Fruit fly (Drosophila melanogaster) whole organism, embryonic: ENCODE measurements around the gene CG10165.

Experiments used
- Antp ChIP-seq: fragments of 200-800 bp; sonication (Bioruptor generic); optimal IDR thresholded peaks from 3 replicates; lab custom pipeline; 2016; ENCODE audit warnings: missing biosample characterization, missing genetic modification characterization
- Bgb ChIP-seq: fragments of 200-800 bp; sonication (Bioruptor generic); IDR thresholded peaks from 2 replicates; pipeline ENCODE4 v1.3.6; 2022; ENCODE audit warnings: missing biosample characterization, missing genetic modification characterization; ENCODE audit not compliant: partially characterized antibody
- CG11093 ChIP-seq: fragments of 200-800 bp; sonication (Bioruptor generic); IDR thresholded peaks from 3 replicates; pipeline ENCODE4 v1.3.6; 2022; ENCODE audit warnings: missing biosample characterization, missing genetic modification characterization
- CG11398 ChIP-seq: fragments of 200-800 bp; sonication (Bioruptor generic); optimal IDR thresholded peaks from 2 replicates; lab custom pipeline; 2016; ENCODE audit warnings: missing biosample characterization, missing genetic modification characterization
- CG12071 ChIP-seq: fragments of 200-800 bp; sonication (Bioruptor generic); optimal IDR thresholded peaks from 3 replicates; lab custom pipeline; 2018; ENCODE audit warnings: missing biosample characterization, mild to moderate bottlenecking, missing genetic modification characterization
- CG12299 ChIP-seq: fragments of 200-800 bp; sonication (Bioruptor generic); optimal IDR thresholded peaks from 2 replicates; lab custom pipeline; 2018; ENCODE audit warnings: missing biosample characterization, mild to moderate bottlenecking, missing genetic modification characterization
- CG12942 ChIP-seq: fragments of 200-800 bp; sonication (Bioruptor generic); optimal IDR thresholded peaks from 3 replicates; lab custom pipeline; 2016; ENCODE audit warnings: missing biosample characterization, missing genetic modification characterization
- CG13296 ChIP-seq: fragments of 200-800 bp; sonication (Bioruptor generic); optimal IDR thresholded peaks from 3 replicates; lab custom pipeline; 2018; ENCODE audit warnings: missing biosample characterization, mild to moderate bottlenecking, missing genetic modification characterization
- CG13775 ChIP-seq: fragments of 200-800 bp; sonication (Bioruptor generic); optimal IDR thresholded peaks from 3 replicates; lab custom pipeline; 2017; ENCODE audit warnings: missing biosample characterization, mild to moderate bottlenecking, missing genetic modification characterization
- CG1602 ChIP-seq: fragments of 200-800 bp; sonication (Bioruptor generic); optimal IDR thresholded peaks from 3 replicates; lab custom pipeline; 2016; ENCODE audit warnings: missing biosample characterization, missing genetic modification characterization
- CG16779 ChIP-seq: fragments of 200-800 bp; sonication (Bioruptor generic); IDR thresholded peaks from 2 replicates; pipeline ENCODE4 v1.3.6; 2022; ENCODE audit warnings: missing biosample characterization, missing genetic modification characterization
- CG16813 ChIP-seq: fragments of 200-800 bp; sonication (Bioruptor generic); IDR thresholded peaks from 3 replicates; pipeline ENCODE4 v1.3.6; 2022; ENCODE audit warnings: missing biosample characterization, missing genetic modification characterization; ENCODE audit not compliant: partially characterized antibody
- CG2129 ChIP-seq: fragments of 200-800 bp; sonication (Bioruptor generic); IDR thresholded peaks from 2 replicates; pipeline ENCODE4 v1.3.6; 2022; ENCODE audit warnings: missing biosample characterization, missing genetic modification characterization; ENCODE audit not compliant: partially characterized antibody
- CG2202 ChIP-seq: fragments of 200-800 bp; sonication (Bioruptor generic); optimal IDR thresholded peaks from 2 replicates; lab custom pipeline; 2018; ENCODE audit warnings: missing biosample characterization, mild to moderate bottlenecking, missing genetic modification characterization
- CG30403 ChIP-seq: fragments of 200-800 bp; sonication (Bioruptor generic); optimal IDR thresholded peaks from 3 replicates; lab custom pipeline; 2016; ENCODE audit warnings: missing biosample characterization, missing genetic modification characterization
- CG4707 ChIP-seq: fragments of 200-800 bp; sonication (Bioruptor generic); optimal IDR thresholded peaks from 2 replicates; lab custom pipeline; 2018; ENCODE audit warnings: missing biosample characterization, mild to moderate bottlenecking, missing genetic modification characterization, moderate library complexity
- CG5180 ChIP-seq: fragments of 200-800 bp; sonication (Bioruptor generic); optimal IDR thresholded peaks from 3 replicates; lab custom pipeline; 2017; ENCODE audit warnings: missing biosample characterization, missing genetic modification characterization, mild to moderate bottlenecking, moderate library complexity, missing genetic modification reagents
- CG7271 ChIP-seq: fragments of 200-800 bp; sonication (Bioruptor generic); optimal IDR thresholded peaks from 2 replicates; lab custom pipeline; 2018; ENCODE audit warnings: missing biosample characterization, mild to moderate bottlenecking, missing genetic modification characterization, moderate library complexity
- CG7786 ChIP-seq: fragments of 200-800 bp; sonication (Bioruptor generic); optimal IDR thresholded peaks from 2 replicates; lab custom pipeline; 2016; ENCODE audit warnings: missing biosample characterization, missing genetic modification characterization
- CG7963 ChIP-seq: fragments of 200-800 bp; sonication (Bioruptor generic); IDR thresholded peaks from 3 replicates; pipeline ENCODE4 v1.3.6; 2022; ENCODE audit warnings: missing biosample characterization, missing genetic modification characterization; ENCODE audit not compliant: partially characterized antibody
- CG8944 ChIP-seq: fragments of 200-800 bp; sonication (Bioruptor generic); optimal IDR thresholded peaks from 3 replicates; lab custom pipeline; 2016; ENCODE audit warnings: missing biosample characterization, missing genetic modification characterization
- CG9797 ChIP-seq: fragments of 200-800 bp; sonication (Bioruptor generic); optimal IDR thresholded peaks from 3 replicates; lab custom pipeline; 2018; ENCODE audit warnings: missing biosample characterization, mild to moderate bottlenecking, missing genetic modification characterization
- CrebB ChIP-seq: fragments of 200-800 bp; sonication (Bioruptor generic); optimal IDR thresholded peaks from 3 replicates; lab custom pipeline; 2018; ENCODE audit warnings: missing biosample characterization, mild to moderate bottlenecking, missing genetic modification characterization
- Dbx ChIP-seq: fragments of 200-800 bp; sonication (Bioruptor generic); IDR thresholded peaks from 3 replicates; pipeline ENCODE4 v1.3.6; 2022; ENCODE audit warnings: missing biosample characterization, missing genetic modification characterization
- Dip3 ChIP-seq: fragments of 200-800 bp; sonication (Bioruptor generic); optimal IDR thresholded peaks from 3 replicates; lab custom pipeline; 2016; ENCODE audit warnings: missing biosample characterization, missing genetic modification characterization
- ERR ChIP-seq: fragments of 200-800 bp; sonication (Bioruptor generic); optimal IDR thresholded peaks from 2 replicates; lab custom pipeline; 2016; ENCODE audit warnings: missing biosample characterization, missing genetic modification characterization
- H15 ChIP-seq: fragments of 200-800 bp; sonication (Bioruptor generic); IDR thresholded peaks from 3 replicates; pipeline ENCODE4 v1.3.6; 2022; ENCODE audit warnings: missing biosample characterization, missing genetic modification characterization
- Hand ChIP-seq: fragments of 200-800 bp; sonication (Bioruptor generic); optimal IDR thresholded peaks from 2 replicates; lab custom pipeline; 2017; ENCODE audit warnings: mild to moderate bottlenecking, missing biosample characterization, missing genetic modification reagents, missing genetic modification characterization
- Hr3 ChIP-seq: fragments of 200-800 bp; sonication (Bioruptor generic); optimal IDR thresholded peaks from 3 replicates; lab custom pipeline; 2016; ENCODE audit warnings: missing biosample characterization, missing genetic modification characterization
- Meics ChIP-seq: fragments of 200-800 bp; sonication (Bioruptor generic); optimal IDR thresholded peaks from 2 replicates; lab custom pipeline; 2017; ENCODE audit warnings: missing biosample characterization, mild to moderate bottlenecking, missing genetic modification characterization
- Oli ChIP-seq: fragments of 200-800 bp; sonication (Bioruptor generic); optimal IDR thresholded peaks from 2 replicates; lab custom pipeline; 2018; ENCODE audit warnings: missing biosample characterization, mild to moderate bottlenecking, missing genetic modification characterization, moderate library complexity
- Ptx1 ChIP-seq: fragments of 200-800 bp; sonication (Bioruptor generic); IDR thresholded peaks from 2 replicates; pipeline ENCODE4 v1.3.6; 2022; ENCODE audit warnings: missing biosample characterization, missing genetic modification characterization
- Rfx ChIP-seq: fragments of 200-800 bp; sonication (Bioruptor generic); IDR thresholded peaks from 2 replicates; pipeline ENCODE4 v1.3.6; 2022; ENCODE audit warnings: missing biosample characterization, missing genetic modification characterization
- Scr ChIP-seq: fragments of 200-800 bp; sonication (Bioruptor generic); IDR thresholded peaks from 2 replicates; pipeline ENCODE4 v1.3.6; 2022; ENCODE audit warnings: missing biosample characterization, missing genetic modification characterization; ENCODE audit not compliant: partially characterized antibody
- al ChIP-seq: fragments of 200-800 bp; sonication (Bioruptor generic); IDR thresholded peaks from 2 replicates; pipeline ENCODE4 v1.3.6; 2022; ENCODE audit warnings: missing biosample characterization, missing genetic modification characterization
- bowl ChIP-seq: fragments of 200-800 bp; sonication (Bioruptor generic); IDR thresholded peaks from 2 replicates; pipeline ENCODE4 v1.3.6; 2022; ENCODE audit warnings: missing biosample characterization, missing genetic modification characterization
- corto ChIP-seq: fragments of 200-800 bp; sonication (Bioruptor generic); optimal IDR thresholded peaks from 2 replicates; lab custom pipeline; 2016; ENCODE audit warnings: missing biosample characterization, mild to moderate bottlenecking, missing genetic modification characterization, moderate library complexity
- dati ChIP-seq: fragments of 200-800 bp; sonication (Bioruptor generic); IDR thresholded peaks from 2 replicates; pipeline ENCODE4 v1.3.6; 2022; ENCODE audit warnings: missing biosample characterization, missing genetic modification characterization
- eyg ChIP-seq: fragments of 200-800 bp; sonication (Bioruptor generic); optimal IDR thresholded peaks from 3 replicates; lab custom pipeline; 2016; ENCODE audit warnings: missing biosample characterization, missing genetic modification characterization
- gt ChIP-seq: fragments of 200-800 bp; sonication (Bioruptor generic); IDR thresholded peaks from 2 replicates; pipeline ENCODE4 v1.3.6; 2022; ENCODE audit warnings: missing biosample characterization, missing genetic modification characterization
- knrl ChIP-seq: fragments of 200-800 bp; sonication (Bioruptor generic); IDR thresholded peaks from 3 replicates; pipeline ENCODE4 v1.3.6; 2022; ENCODE audit warnings: missing biosample characterization, missing genetic modification characterization; ENCODE audit not compliant: partially characterized antibody
- lab ChIP-seq: fragments of 200-800 bp; sonication (Bioruptor generic); optimal IDR thresholded peaks from 3 replicates; lab custom pipeline; 2017; ENCODE audit warnings: missing biosample characterization, missing genetic modification characterization, mild to moderate bottlenecking, moderate library complexity, missing genetic modification reagents
- onecut ChIP-seq: fragments of 200-800 bp; sonication (Bioruptor generic); IDR thresholded peaks from 2 replicates; pipeline ENCODE4 v1.3.6; 2022; ENCODE audit warnings: missing biosample characterization, missing genetic modification characterization
- pan ChIP-seq, 4 experiments: fragments of >200 bp in 3 of 4; fragments of 200-800 bp in 1 of 4; sonication (Bioruptor generic) in 1 of 4; optimal IDR thresholded peaks in 3 of 4; IDR thresholded peaks in 1 of 4; 2 replicates each; pipeline versions ENCODE4 v1.3.6 to Lab custom; 2017 to 2022; ENCODE audit warnings: missing biosample characterization in 2 of 4, missing genetic modification characterization in 2 of 4, mixed read lengths in 1 of 4
- pho ChIP-seq: fragments of 200-800 bp; sonication (Bioruptor generic); optimal IDR thresholded peaks from 2 replicates; lab custom pipeline; 2016; ENCODE audit warnings: missing biosample characterization, missing genetic modification characterization
- pnt ChIP-seq: fragments of 200-800 bp; sonication (Bioruptor generic); optimal IDR thresholded peaks from 3 replicates; lab custom pipeline; 2016; ENCODE audit warnings: missing biosample characterization, missing genetic modification characterization
- repo ChIP-seq: fragments of 200-800 bp; sonication (Bioruptor generic); optimal IDR thresholded peaks from 2 replicates; lab custom pipeline; 2016; ENCODE audit warnings: missing biosample characterization, missing genetic modification characterization
- so ChIP-seq: fragments of 200-800 bp; sonication (Bioruptor generic); IDR thresholded peaks from 3 replicates; pipeline ENCODE4 v1.3.6; 2022; ENCODE audit warnings: missing biosample characterization, missing genetic modification characterization
- sob ChIP-seq: fragments of 200-800 bp; sonication (Bioruptor generic); IDR thresholded peaks from 2 replicates; pipeline ENCODE4 v1.3.6; 2022; ENCODE audit warnings: missing biosample characterization, missing genetic modification characterization
- sug ChIP-seq: fragments of 200-800 bp; optimal IDR thresholded peaks from 2 replicates; lab custom pipeline; 2019; ENCODE audit warnings: missing biosample characterization, mild to moderate bottlenecking, missing genetic modification characterization, moderate library complexity
- usp ChIP-seq: fragments of >200 bp; optimal IDR thresholded peaks from 2 replicates; lab custom pipeline; 2017; ENCODE audit warnings: missing biosample characterization, missing genetic modification characterization

The CG10165 gene

dm6 chr2L:19533247-19533646 is 3.1 kb upstream of the CG10165 start, which contains the start of gene CG33116 (continued):
- TF ChIP-seq CG8944 (GFP tag; lab: Kevin White, UChicago) (peak; percentile 87), knrl (0 out of 3 replicates have a peak, but pooled peaks have one; percentile 34), eyg (GFP tag; lab: Kevin White, UChicago) (peak; percentile 47), pnt (GFP tag; lab: Kevin White, UChicago) (peak; percentile 63), lab (GFP tag; lab: Kevin White, UChicago) (peak; percentile 90), Oli (tag; lab: Kevin White, UChicago) (peak; percentile 84), CG30403 (peak; percentile 87), Ptx1 (peak; percentile 82), Scr (GFP tag; lab: Robert Waterston, UW) (peak; percentile 27; the same call in 1 of the 2 replicates), CG13296 (peak; percentile 74), CG11093 (GFP tag; lab: Robert Waterston, UW) (peak; percentile 20; the same call in 1 of the 3 replicates), ERR (GFP tag; lab: Kevin White, UChicago) (peak; percentile 60), Bgb (GFP tag; lab: Robert Waterston, UW) (peak; percentile 27; the same call in 1 of the 2 replicates), onecut (GFP tag; lab: Robert Waterston, UW) (peak; percentile 81), repo (peak; percentile 82), dati (GFP tag; lab: Robert Waterston, UW) (no peak), corto (GFP tag; lab: Kevin White, UChicago) (peak; percentile 20), CG12071 (GFP tag; lab: Kevin White, UChicago) (peak; percentile 79), gt (no peak), so (peak; percentile 71; the same call in 2 of the 3 replicates), CG7963 (no peak), bowl (GFP tag; lab: Robert Waterston, UW) (0 out of 2 replicates have a peak, but pooled peaks have one; percentile 52), Dip3 (GFP tag; lab: Kevin White, UChicago) (peak; percentile 85), CG4707 (GFP tag; lab: Kevin White, UChicago) (peak; percentile 52), sob (GFP tag; lab: Robert Waterston, UW) (peak; percentile 89), CrebB (tag; lab: Kevin White, UChicago) (peak; percentile 68), Hand (GFP tag; lab: Kevin White, UChicago) (peak; percentile 20), CG7271 (tag; lab: Kevin White, UChicago) (peak; percentile 29), CG12942 (GFP tag; lab: Kevin White, UChicago) (peak; percentile 81), sug (peak; percentile 60), usp (GFP tag; lab: Kevin White, UChicago) (no peak), Antp (GFP tag; lab: Kevin White, UChicago) (peak; percentile 88), CG16813 (GFP tag; lab: Robert Waterston, UW) (no peak), CG1602 (GFP tag; lab: Kevin White, UChicago) (peak; percentile 75)
- TF ChIP-seq, all 482 proteins: peak for 421

dm6 chr2L:19528308-19528707 is 1.8 kb downstream of the CG10165 start:
- TF ChIP-seq CG5180 (GFP tag; lab: Kevin White, UChicago) (no peak), Rfx (GFP tag; lab: Robert Waterston, UW) (peak; percentile 99), pan (optimal IDR thresholded peaks at IDR 0.05; lab: Kevin White, UChicago) (no peak), pan (GFP tag; optimal IDR thresholded peaks at IDR 0.05 in 1 of 2, IDR thresholded peaks at IDR 0.05 in 1 of 2) (peak in 1 of 2 experiments; percentile 98), CG16779 (GFP tag; lab: Robert Waterston, UW) (peak; percentile 98), CG2202 (peak; percentile 49), Hr3 (GFP tag; lab: Kevin White, UChicago) (peak; percentile 89), CG11398 (GFP tag; lab: Kevin White, UChicago) (peak; percentile 88), CG7786 (GFP tag; lab: Kevin White, UChicago) (peak; percentile 97), pho (GFP tag; lab: Kevin White, UChicago) (peak; percentile 98), H15 (GFP tag; lab: Robert Waterston, UW) (peak; percentile 93), CG12299 (peak; percentile 95), al (GFP tag; lab: Robert Waterston, UW) (peak; percentile 97), Meics (GFP tag; lab: Kevin White, UChicago) (peak; percentile 98), CG13775 (GFP tag; lab: Kevin White, UChicago) (peak; percentile 94), Dbx (GFP tag; lab: Robert Waterston, UW) (peak; percentile 98), CG9797 (GFP tag; lab: Kevin White, UChicago) (no peak), CG2129 (GFP tag; lab: Robert Waterston, UW) (no peak), corto (GFP tag; lab: Kevin White, UChicago) (peak; percentile 84)
